Worm (Caenorhabditis elegans): Measurements from ENCODE around the gene nep-18.

ce11 chrII:2583044-2583443 lies 19.2 kb upstream of the nep-18 start, which contains the start of gene sri-74:
- TF ChIP-seq pes-1 (GFP tag; IDR thresholded peaks at IDR 0.05) (no peak), ceh-36 (tag; optimal IDR thresholded peaks at IDR 0.05) (no peak), hmg-4 (GFP tag; optimal IDR thresholded peaks at IDR 0.05) (no peak), ets-7 (tag; optimal IDR thresholded peaks at IDR 0.05) (no peak), hnd-1 (tag; optimal IDR thresholded peaks at IDR 0.05) (no peak), ceh-13 (GFP tag; optimal IDR thresholded peaks at IDR 0.05) (no peak), ama-1 (optimal IDR thresholded peaks at IDR 0.05) (no peak), aly-1 (tag; optimal IDR thresholded peaks at IDR 0.05) (no peak), scrt-1 (GFP tag; IDR thresholded peaks at IDR 0.05) (no peak), flt-1 (GFP tag; IDR thresholded peaks at IDR 0.05) (no peak), B0310.2 (tag; optimal IDR thresholded peaks at IDR 0.05) (no peak), F13C5.2 (tag; optimal IDR thresholded peaks at IDR 0.05) (no peak), hmbx-1 (tag; optimal IDR thresholded peaks at IDR 0.05) (no peak)
